Worm (Caenorhabditis elegans): ENCODE data around the gene H08J19.1.

- no peak for TF ChIP-seq attf-5 (GFP tag; optimal IDR thresholded peaks at IDR 0.05)
- no peak for TF ChIP-seq attf-6 (GFP tag; IDR thresholded peaks at IDR 0.05)
- TF ChIP-seq F39B2.1 (GFP tag; IDR thresholded peaks at IDR 0.05): no peak
- TF ChIP-seq ama-1 (optimal IDR thresholded peaks at IDR 0.05): no peak
- TF ChIP-seq ama-1 (GFP tag; optimal IDR thresholded peaks at IDR 0.05): no peak
- TF ChIP-seq hsf-1 (GFP tag; IDR thresholded peaks at IDR 0.05): no peak
- TF ChIP-seq ztf-28 (GFP tag; IDR thresholded peaks at IDR 0.05): no peak
- no peak for TF ChIP-seq snpc-1.3 (tag; optimal IDR thresholded peaks at IDR 0.05; ENCODE audit: insufficient read depth)
Observed at ce11 chrX:15600512-15601117, 42.1 kb upstream of the H08J19.1 start, which contains the start of gene ent-2.
